Fruit fly (Drosophila melanogaster): ENCODE results near the gene Sema1a.

The Sema1a gene

dm6 chr2L:8535394-8536176 is 6.4 kb upstream of the Sema1a start (continued):
- peak; percentile 92 for TF ChIP-seq D19A (tag; optimal IDR thresholded peaks at IDR 0.05)
- TF ChIP-seq BtbVII (GFP tag; optimal IDR thresholded peaks at IDR 0.05), result peak; percentile 95
- TF ChIP-seq unc-4 (GFP tag; IDR thresholded peaks at IDR 0.05; ENCODE audit: partially characterized antibody), result no peak
- peak; percentile 62 for TF ChIP-seq CG5245 (GFP tag; optimal IDR thresholded peaks at IDR 0.05)
- TF ChIP-seq CG14860 (GFP tag; IDR thresholded peaks at IDR 0.05; ENCODE audit: partially characterized antibody), result no peak
- TF ChIP-seq CG14441 (GFP tag; IDR thresholded peaks at IDR 0.05), result peak; percentile 71
- no peak for TF ChIP-seq Lpt (GFP tag; optimal IDR thresholded peaks at IDR 0.05)
- TF ChIP-seq lola (GFP tag; optimal IDR thresholded peaks at IDR 0.05), result peak in 1 of 3 experiments; percentile 96
- TF ChIP-seq Dbx (GFP tag; IDR thresholded peaks at IDR 0.05), result peak; percentile 41; the same call in 1 of the 3 replicates
- peak; percentile 29 for TF ChIP-seq HmgZ (tag; optimal IDR thresholded peaks at IDR 0.05)
- TF ChIP-seq YL-1 (GFP tag; optimal IDR thresholded peaks at IDR 0.05), result peak; percentile 42
- TF ChIP-seq CG11696 (GFP tag; IDR thresholded peaks at IDR 0.05), result peak; percentile 49; the same call in 1 of the 2 replicates
- TF ChIP-seq Hmr (GFP tag; optimal IDR thresholded peaks at IDR 0.05), result peak; percentile 91
- peak; percentile 93 for TF ChIP-seq CG12104 (GFP tag; optimal IDR thresholded peaks at IDR 0.05)
- peak; percentile 62 for TF ChIP-seq CG7928 (GFP tag; optimal IDR thresholded peaks at IDR 0.05)
- TF ChIP-seq CG10654 (GFP tag; optimal IDR thresholded peaks at IDR 0.05), result peak; percentile 71
- TF ChIP-seq toy (GFP tag; IDR thresholded peaks at IDR 0.05), result peak; percentile 45; the same call in 1 of the 2 replicates
- TF ChIP-seq lov (optimal IDR thresholded peaks at IDR 0.05), result no peak
- TF ChIP-seq lov (GFP tag; IDR thresholded peaks at IDR 0.05), result peak; percentile 71; the same call in 1 of the 3 replicates
- TF ChIP-seq CG18619 (GFP tag; optimal IDR thresholded peaks at IDR 0.05), result peak; percentile 96
- peak; percentile 29 for TF ChIP-seq Sry-β (GFP tag; optimal IDR thresholded peaks at IDR 0.05)
- TF ChIP-seq CG12744 (GFP tag; optimal IDR thresholded peaks at IDR 0.05), result no peak
- peak; percentile 23 for TF ChIP-seq kay (GFP tag; optimal IDR thresholded peaks at IDR 0.05)
- TF ChIP-seq abd-A (tag; optimal IDR thresholded peaks at IDR 0.05), result no peak
- no peak for TF ChIP-seq Hr39 (optimal IDR thresholded peaks at IDR 0.05)
- TF ChIP-seq cato (GFP tag; optimal IDR thresholded peaks at IDR 0.05; ENCODE audit: borderline replicate concordance), result peak; percentile 86
- peak; percentile 86 for TF ChIP-seq CG16815 (GFP tag; optimal IDR thresholded peaks at IDR 0.05)
- TF ChIP-seq CG11723 (GFP tag; optimal IDR thresholded peaks at IDR 0.05), result peak; percentile 91
- TF ChIP-seq ranshi (GFP tag; IDR thresholded peaks at IDR 0.05), result peak; percentile 69; the same call in 1 of the 2 replicates
- TF ChIP-seq eyg (GFP tag; optimal IDR thresholded peaks at IDR 0.05), result no peak
- TF ChIP-seq CoRest (tag; optimal IDR thresholded peaks at IDR 0.05), result peak; percentile 96
- no peak for TF ChIP-seq Kr (GFP tag; optimal IDR thresholded peaks at IDR 0.05)
- peak; percentile 79 for TF ChIP-seq NfI (GFP tag; optimal IDR thresholded peaks at IDR 0.05)
- TF ChIP-seq dati (GFP tag; IDR thresholded peaks at IDR 0.05), result no peak; the same call in 1 of the 2 replicates
- TF ChIP-seq br (optimal IDR thresholded peaks at IDR 0.05), result no peak
- TF ChIP-seq CG15479 (GFP tag; optimal IDR thresholded peaks at IDR 0.05), result no peak
- peak; percentile 71 for TF ChIP-seq slou (GFP tag; optimal IDR thresholded peaks at IDR 0.05)
- peak; percentile 91 to 92 for TF ChIP-seq bsh (GFP tag; optimal IDR thresholded peaks at IDR 0.05)
- no peak; the same call in none of the 3 replicates for TF ChIP-seq ken (GFP tag; IDR thresholded peaks at IDR 0.05)
- peak; percentile 51 for TF ChIP-seq exex (tag; optimal IDR thresholded peaks at IDR 0.05)
- TF ChIP-seq gce (GFP tag; IDR thresholded peaks at IDR 0.05), result peak; percentile 55; the same call in 1 of the 3 replicates
- peak; percentile 19 for TF ChIP-seq jumu (GFP tag; optimal IDR thresholded peaks at IDR 0.05)
- peak; percentile 19 for TF ChIP-seq pros (GFP tag; optimal IDR thresholded peaks at IDR 0.05)
- peak; percentile 33 for TF ChIP-seq ems (GFP tag; optimal IDR thresholded peaks at IDR 0.05)
- peak; percentile 92 for TF ChIP-seq Usf (GFP tag; optimal IDR thresholded peaks at IDR 0.05)
- peak; percentile 72; the same call in 1 of the 3 replicates for TF ChIP-seq jigr1 (GFP tag; IDR thresholded peaks at IDR 0.05)
- peak; percentile 83 for TF ChIP-seq CG6654 (GFP tag; optimal IDR thresholded peaks at IDR 0.05)
- peak; percentile 63 for TF ChIP-seq Camta (GFP tag; optimal IDR thresholded peaks at IDR 0.05)
- no peak for TF ChIP-seq HmgD (GFP tag; optimal IDR thresholded peaks at IDR 0.05)

Data from whole organism, embryonic.